Worm (Caenorhabditis elegans) whole organism, L4 larva: ENCODE results near the gene etc-1.
A peak's percentile ranks its signal among the peaks of the same experiment; 100 is the strongest.

ENCODE experiments used
- D1046.2 ChIP-seq: fragments of 200-800 bp; sonication (Bioruptor generic); IDR thresholded peaks from 2 replicates; pipeline ENCODE4 v1.3.6; 2022; ENCODE audit warnings: missing genetic modification characterization, missing compliant biosample characterization
- F10B5.3 ChIP-seq: sonication (generic microtip); optimal IDR thresholded peaks from 2 replicates; lab custom pipeline; 2016; ENCODE audit warnings: mild to moderate bottlenecking, missing genetic modification characterization, missing compliant biosample characterization
- F26F4.8 ChIP-seq: fragments of 200-800 bp; sonication (Bioruptor generic); conservative IDR thresholded peaks from 2 replicates; pipeline ENCODE4 v1.3.6; 2022; ENCODE audit warnings: missing genetic modification characterization, missing compliant biosample characterization
- F37D6.2 ChIP-seq: sonication (generic microtip); optimal IDR thresholded peaks from 2 replicates; lab custom pipeline; 2016; ENCODE audit warnings: mild to moderate bottlenecking, missing genetic modification characterization, missing compliant biosample characterization
- R02D3.7 ChIP-seq: fragments of 150-350 bp; sonication (generic microtip); optimal IDR thresholded peaks from 3 replicates; lab custom pipeline; 2014; ENCODE audit warnings: missing biosample characterization, missing genetic modification characterization
- Y105C5A.15 ChIP-seq: fragments of 200-800 bp; sonication (Bioruptor generic); IDR thresholded peaks from 2 replicates; pipeline ENCODE4 v1.3.6; 2022; ENCODE audit warnings: missing genetic modification characterization, missing compliant biosample characterization
- Y48G9A.11 ChIP-seq: fragments of 200-800 bp; sonication (Bioruptor generic); IDR thresholded peaks from 2 replicates; pipeline ENCODE4 v1.3.6; 2022; ENCODE audit warnings: missing genetic modification reagents, missing genetic modification characterization, missing compliant biosample characterization
- aha-1 ChIP-seq: fragments of 150-350 bp; peaks from one replicate; lab custom pipeline; 2014; ENCODE audit warnings: missing biosample characterization, missing genetic modification characterization
- aly-2 ChIP-seq: sonication (generic microtip); optimal IDR thresholded peaks from 2 replicates; lab custom pipeline; 2018; ENCODE audit warnings: missing biosample characterization, missing genetic modification characterization
- arid-1 ChIP-seq: fragments of 200-800 bp; sonication (Bioruptor generic); conservative IDR thresholded peaks from 2 replicates; pipeline ENCODE4 v1.3.6; 2022; ENCODE audit warnings: missing genetic modification reagents, missing genetic modification characterization, missing compliant biosample characterization
- ceh-20 ChIP-seq: fragments of 200-800 bp; sonication (Bioruptor generic); IDR thresholded peaks from 2 replicates; pipeline ENCODE4 v1.3.6; 2022; ENCODE audit warnings: missing genetic modification reagents, missing genetic modification characterization, missing compliant biosample characterization
- daf-16 ChIP-seq, 3 experiments: sonication (generic microtip); optimal IDR thresholded peaks; 2 replicates each; lab custom pipeline; 2016 to 2017; ENCODE audit warnings: missing genetic modification characterization in 3 of 3, missing genetic modification reagents in 3 of 3, mild to moderate bottlenecking in 2 of 3, missing compliant biosample characterization in 2 of 3, missing biosample characterization in 1 of 3, moderate library complexity in 1 of 3
- daf-8 ChIP-seq: fragments of 200-800 bp; sonication (Bioruptor generic); IDR thresholded peaks from 2 replicates; pipeline ENCODE4 v1.3.6; 2022; ENCODE audit warnings: missing genetic modification characterization, missing compliant biosample characterization
- dmd-6 ChIP-seq: fragments of 200-800 bp; sonication (Bioruptor generic); IDR thresholded peaks from 2 replicates; pipeline ENCODE4 v1.3.6; 2022; ENCODE audit warnings: missing genetic modification reagents, missing genetic modification characterization, missing compliant biosample characterization
- dve-1 ChIP-seq: sonication (generic microtip); optimal IDR thresholded peaks from 2 replicates; lab custom pipeline; 2017; ENCODE audit warnings: antibody characterized with exemption, mild to moderate bottlenecking, missing genetic modification characterization, missing compliant biosample characterization; ENCODE audit not compliant: insufficient read depth
- egl-27 ChIP-seq: sonication (generic microtip); optimal IDR thresholded peaks from 3 replicates; lab custom pipeline; 2017; ENCODE audit warnings: missing biosample characterization, missing genetic modification reagents, missing genetic modification characterization
- fos-1 ChIP-seq: fragments of 150-350 bp; optimal IDR thresholded peaks from 2 replicates; lab custom pipeline; 2014; ENCODE audit warnings: missing biosample characterization, missing genetic modification characterization
- hlh-11 ChIP-seq: fragments of 200-800 bp; sonication (Bioruptor generic); optimal IDR thresholded peaks from 2 replicates; lab custom pipeline; 2018; ENCODE audit warnings: mild to moderate bottlenecking, missing genetic modification characterization, missing compliant biosample characterization
- lim-7 ChIP-seq: fragments of 200-800 bp; sonication (Bioruptor generic); IDR thresholded peaks from 2 replicates; pipeline ENCODE4 v1.3.6; 2022; ENCODE audit warnings: missing genetic modification characterization, missing compliant biosample characterization
- lin-1 ChIP-seq: fragments of 200-800 bp; sonication (Bioruptor generic); IDR thresholded peaks from 2 replicates; pipeline ENCODE4 v1.3.6; 2022; ENCODE audit warnings: missing genetic modification reagents, missing genetic modification characterization, missing compliant biosample characterization
- lin-38 ChIP-seq: fragments of 200-800 bp; sonication (Bioruptor generic); IDR thresholded peaks from 2 replicates; pipeline ENCODE4 v1.3.6; 2022; ENCODE audit warnings: missing genetic modification reagents, missing genetic modification characterization, missing compliant biosample characterization
- lin-39 ChIP-seq: fragments of 150-350 bp; optimal IDR thresholded peaks from 2 replicates; lab custom pipeline; 2014; ENCODE audit warnings: missing biosample characterization, missing genetic modification reagents, missing genetic modification characterization
- lsy-2 ChIP-seq, 2 experiments: fragments of 150-350 bp in 1 of 2; sonication (generic microtip) in 1 of 2; optimal IDR thresholded peaks; 2 replicates each; lab custom pipeline; 2014 to 2017; ENCODE audit warnings: missing biosample characterization in 2 of 2, missing genetic modification characterization in 2 of 2
- mep-1 ChIP-seq: fragments of 150-350 bp; sonication (generic microtip); optimal IDR thresholded peaks from 3 replicates; lab custom pipeline; 2014; ENCODE audit warnings: missing biosample characterization, missing genetic modification characterization
- nhr-41 ChIP-seq: fragments of 200-800 bp; sonication (Bioruptor generic); IDR thresholded peaks from 2 replicates; pipeline ENCODE4 v1.3.6; 2022; ENCODE audit warnings: missing genetic modification reagents, missing genetic modification characterization, missing compliant biosample characterization
- nhr-42 ChIP-seq: fragments of 200-800 bp; sonication (Bioruptor generic); IDR thresholded peaks from 2 replicates; pipeline ENCODE4 v1.3.6; 2022; ENCODE audit warnings: missing genetic modification characterization, missing compliant biosample characterization
- nhr-76 ChIP-seq: fragments of 150-350 bp; optimal IDR thresholded peaks from 2 replicates; lab custom pipeline; 2014; ENCODE audit warnings: missing biosample characterization, missing genetic modification characterization
- nhr-77 ChIP-seq: fragments of 150-350 bp; optimal IDR thresholded peaks from 2 replicates; lab custom pipeline; 2014; ENCODE audit warnings: missing biosample characterization, missing genetic modification characterization
- pha-4 ChIP-seq, 2 experiments: fragments of 150-350 bp in 1 of 2; fragments of 200-800 bp in 1 of 2; sonication (Bioruptor generic) in 1 of 2; IDR thresholded peaks in 1 of 2; optimal IDR thresholded peaks in 1 of 2; 2 replicates each; pipeline versions ENCODE4 v1.3.6 to Lab custom; 2014 to 2022; ENCODE audit warnings: missing genetic modification characterization in 2 of 2, missing genetic modification reagents in 2 of 2, missing biosample characterization in 1 of 2, missing compliant biosample characterization in 1 of 2
- rbr-2 ChIP-seq: sonication (generic microtip); optimal IDR thresholded peaks from 2 replicates; lab custom pipeline; 2016; ENCODE audit warnings: missing genotype, missing genetic modification characterization, missing compliant biosample characterization
- set-16 ChIP-seq: fragments of 200-800 bp; sonication (Bioruptor generic); IDR thresholded peaks from 2 replicates; pipeline ENCODE4 v1.3.6; 2022; ENCODE audit warnings: missing genetic modification reagents, missing genetic modification characterization, missing compliant biosample characterization
- spr-3 ChIP-seq: fragments of 200-800 bp; sonication (Bioruptor generic); optimal IDR thresholded peaks from 2 replicates; lab custom pipeline; 2018; ENCODE audit warnings: mild to moderate bottlenecking, missing genetic modification characterization, missing compliant biosample characterization
- unc-130 ChIP-seq: sonication (generic microtip); optimal IDR thresholded peaks from 2 replicates; lab custom pipeline; 2016; ENCODE audit warnings: missing genetic modification reagents, missing genetic modification characterization, missing compliant biosample characterization
- unc-62 ChIP-seq, 3 experiments: fragments of 150-350 bp in 1 of 3; sonication (generic microtip); optimal IDR thresholded peaks in 2 of 3; peaks in 1 of 3; 1 replicate in 1 of 3; 2 replicates in 2 of 3; lab custom pipeline; 2014 to 2017; ENCODE audit warnings: missing biosample characterization in 3 of 3, missing genetic modification characterization in 3 of 3, missing genetic modification reagents in 3 of 3, missing genotype in 1 of 3
- ztf-11 ChIP-seq: fragments of 150-350 bp; optimal IDR thresholded peaks from 2 replicates; lab custom pipeline; 2014; ENCODE audit warnings: missing biosample characterization, missing genetic modification characterization

Gene etc-1

DNA sequence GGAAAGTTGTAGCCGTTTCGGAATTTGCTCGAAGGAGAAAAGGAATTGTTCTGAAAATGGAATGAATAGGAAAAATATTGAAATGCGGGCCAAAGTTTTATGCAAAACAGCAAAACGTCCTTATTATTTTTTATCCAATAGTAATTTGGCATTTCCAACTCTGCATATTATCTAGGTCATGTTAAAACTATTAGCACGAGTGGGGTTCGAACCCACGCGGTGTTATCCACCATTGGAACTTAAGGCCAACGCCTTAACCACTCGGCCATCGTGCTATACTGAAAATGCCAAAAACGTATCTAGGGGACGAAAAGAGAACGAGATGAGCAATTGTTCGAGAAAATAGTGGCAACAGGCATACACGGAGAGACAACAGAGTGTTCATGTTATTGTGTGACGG, 32.9 kb upstream of the etc-1 start:
- TF ChIP-seq F26F4.8 (GFP tag; lab: Robert Waterston, UW), result no peak
- no peak for TF ChIP-seq nhr-41 (GFP tag; lab: Robert Waterston, UW)
- 0 out of 2 replicates have a peak, but pooled peaks have one; percentile 30 for TF ChIP-seq lim-7
- no peak for TF ChIP-seq nhr-77
- TF ChIP-seq arid-1 (GFP tag; lab: Robert Waterston, UW), result 0 out of 2 replicates have a peak, but pooled peaks have one; percentile 13
- TF ChIP-seq R02D3.7 (tag; lab: Kevin White, UChicago), result no peak
- TF ChIP-seq Y105C5A.15, result no peak
- no peak for TF ChIP-seq hlh-11 (tag; lab: Kevin White, UChicago)
- TF ChIP-seq nhr-42 (GFP tag; lab: Robert Waterston, UW), result no peak
- TF ChIP-seq Y48G9A.11 (GFP tag; lab: Robert Waterston, UW), result no peak
- TF ChIP-seq unc-130 (GFP tag; lab: Kevin White, UChicago), result no peak

ce11 chrII:8634386-8634785, 30.2 kb upstream of the etc-1 start, which contains the start of gene cutl-12:
Gene cutl-12, minus strand, starts transcription at chrII:8634486.
- no peak for TF ChIP-seq nhr-76 (tag; lab: Kevin White, UChicago)

ce11 chrII:8637615-8638014, 27.0 kb upstream of the etc-1 start, which contains the start of gene vab-9:
Gene vab-9, minus strand, starts transcription at chrII:8637715.
- no peak for TF ChIP-seq ceh-20 (GFP tag; lab: Robert Waterston, UW)
- no peak for TF ChIP-seq ztf-11 (tag; lab: Kevin White, UChicago)
- no peak for TF ChIP-seq dmd-6 (GFP tag; lab: Robert Waterston, UW)
- TF ChIP-seq egl-27 (tag; lab: Kevin White, UChicago), result no peak
- TF ChIP-seq R02D3.7 (tag; lab: Kevin White, UChicago), result no peak
- TF ChIP-seq aly-2 (tag; lab: Kevin White, UChicago), result no peak

DNA sequence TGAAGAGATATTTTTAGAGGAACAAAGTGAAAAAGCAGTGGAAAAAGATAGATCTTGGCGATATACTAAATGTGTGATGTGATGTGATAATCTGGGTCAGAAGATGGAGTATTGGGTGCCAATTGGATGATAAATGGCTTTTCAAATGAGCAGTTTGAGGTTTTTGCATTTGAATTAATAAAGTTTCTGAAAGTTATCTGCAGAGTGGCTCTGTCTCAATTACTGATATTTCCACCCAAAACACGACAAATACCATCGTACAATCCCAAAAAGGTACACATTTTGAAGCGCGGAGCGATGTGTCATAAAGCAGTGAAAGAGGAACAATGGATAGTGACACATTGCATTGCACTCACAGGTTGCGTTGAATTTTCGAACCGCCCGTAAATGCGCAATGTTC, 25.1 kb upstream of the etc-1 start:
- TF ChIP-seq aha-1 (tag; lab: Kevin White, UChicago), result peak; percentile 26
- TF ChIP-seq rbr-2 (tag; lab: Kevin White, UChicago), result no peak
- TF ChIP-seq F37D6.2 (tag; lab: Kevin White, UChicago), result no peak
- peak in 1 of 2 experiments; percentile 96 for TF ChIP-seq unc-62 (GFP tag; optimal IDR thresholded peaks at IDR 0.05 in 1 of 2; lab: Kevin White, UChicago)
- no peak for TF ChIP-seq unc-62 (tag; optimal IDR thresholded peaks at IDR 0.05; lab: Kevin White, UChicago)

ce11 chrII:8640503-8640902, 24.1 kb upstream of the etc-1 start:
- TF ChIP-seq F10B5.3 (tag; lab: Kevin White, UChicago) (no peak), lin-38 (GFP tag; lab: Robert Waterston, UW) (no peak), set-16 (GFP tag; lab: Robert Waterston, UW) (no peak), dve-1 (tag; lab: Kevin White, UChicago) (peak; percentile 51), mep-1 (peak; percentile 26), hlh-11 (tag; lab: Kevin White, UChicago) (no peak), unc-130 (GFP tag; lab: Kevin White, UChicago) (no peak), D1046.2 (no peak), lsy-2 (tag; optimal IDR thresholded peaks at IDR 0.05; lab: Kevin White, UChicago) (peak in 1 of 2 experiments; percentile 31), lin-39 (tag; lab: Kevin White, UChicago) (no peak), daf-16 (GFP tag; optimal IDR thresholded peaks at IDR 0.05; lab: Kevin White, UChicago) (no peak), daf-16 (tag; optimal IDR thresholded peaks at IDR 0.05; lab: Kevin White, UChicago) (peak; percentile 15), fos-1 (no peak), nhr-41 (GFP tag; lab: Robert Waterston, UW) (no peak), pha-4 (GFP tag; IDR thresholded peaks at IDR 0.05; lab: Robert Waterston, UW) (no peak), pha-4 (tag; optimal IDR thresholded peaks at IDR 0.05; lab: Kevin White, UChicago) (peak; percentile 65), daf-8 (GFP tag; lab: Robert Waterston, UW) (no peak), spr-3 (GFP tag; lab: Kevin White, UChicago) (no peak), ztf-11 (tag; lab: Kevin White, UChicago) (no peak), lin-1 (no peak)
